Fruit fly (Drosophila melanogaster) whole organism, adult: ENCODE measurements around the gene Dus1.

Experiments used
- CG11617 ChIP-seq: fragments of 200-800 bp; sonication (Bioruptor generic); optimal IDR thresholded peaks from 2 replicates; lab custom pipeline; 2017; ENCODE audit warnings: mild to moderate bottlenecking, missing biosample characterization, missing genetic modification reagents, missing genetic modification characterization
- CG12768 ChIP-seq: fragments of 200-800 bp; sonication (Bioruptor generic); optimal IDR thresholded peaks from 2 replicates; lab custom pipeline; 2017; ENCODE audit warnings: missing biosample characterization, missing genetic modification characterization, mild to moderate bottlenecking, moderate library complexity, missing genetic modification reagents
- CG14711 ChIP-seq: fragments of 200-800 bp; sonication (Bioruptor generic); optimal IDR thresholded peaks from 2 replicates; lab custom pipeline; 2018; ENCODE audit warnings: missing biosample characterization, mild to moderate bottlenecking, missing genetic modification characterization, moderate library complexity
- CG1620 ChIP-seq: fragments of 200-800 bp; sonication (Bioruptor generic); optimal IDR thresholded peaks from 2 replicates; lab custom pipeline; 2016; ENCODE audit warnings: missing biosample characterization, missing genetic modification characterization
- CG33017 ChIP-seq: fragments of 200-800 bp; sonication (Bioruptor generic); optimal IDR thresholded peaks from 2 replicates; lab custom pipeline; 2018; ENCODE audit warnings: missing biosample characterization, mild to moderate bottlenecking, missing genetic modification characterization, moderate library complexity
- CG5204 ChIP-seq: fragments of 200-800 bp; sonication (Bioruptor generic); optimal IDR thresholded peaks from 2 replicates; lab custom pipeline; 2016; ENCODE audit warnings: missing biosample characterization, missing genetic modification characterization
- CG7045 ChIP-seq: fragments of 200-800 bp; sonication (Bioruptor generic); optimal IDR thresholded peaks from 2 replicates; lab custom pipeline; 2017; ENCODE audit warnings: missing biosample characterization, mild to moderate bottlenecking, missing genetic modification characterization
- CG7101 ChIP-seq: fragments of 200-800 bp; sonication (Bioruptor generic); optimal IDR thresholded peaks from 2 replicates; lab custom pipeline; 2018; ENCODE audit warnings: missing biosample characterization, mild to moderate bottlenecking, missing genetic modification characterization, moderate library complexity
- Clk ChIP-seq: fragments of 200-800 bp; sonication (Bioruptor generic); optimal IDR thresholded peaks from 2 replicates; lab custom pipeline; 2017; ENCODE audit warnings: missing biosample characterization, missing genetic modification characterization
- Crg-1 ChIP-seq: fragments of 200-800 bp; sonication (Bioruptor generic); optimal IDR thresholded peaks from 2 replicates; lab custom pipeline; 2016; ENCODE audit warnings: missing biosample characterization, missing genetic modification characterization
- Hr96 ChIP-seq: fragments of 200-800 bp; sonication (Bioruptor generic); optimal IDR thresholded peaks from 2 replicates; lab custom pipeline; 2016; ENCODE audit warnings: missing biosample characterization, missing genetic modification characterization
- Mnt ChIP-seq: fragments of 200-800 bp; sonication (Bioruptor generic); optimal IDR thresholded peaks from 2 replicates; lab custom pipeline; 2016; ENCODE audit warnings: missing biosample characterization, mild to moderate bottlenecking, missing genetic modification characterization
- bab1 ChIP-seq: fragments of 200-800 bp; sonication (Bioruptor generic); optimal IDR thresholded peaks from 3 replicates; lab custom pipeline; 2019; ENCODE audit warnings: missing biosample characterization, mild to moderate bottlenecking, missing genetic modification characterization, moderate library complexity
- cic ChIP-seq: fragments of 200-800 bp; sonication (Bioruptor generic); optimal IDR thresholded peaks from 2 replicates; lab custom pipeline; 2017; ENCODE audit warnings: missing biosample characterization, mild to moderate bottlenecking, missing genetic modification characterization, moderate library complexity
- cnc ChIP-seq, 2 experiments: fragments of >200 bp; optimal IDR thresholded peaks; 2 replicates each; lab custom pipeline; 2017
- kay ChIP-seq: fragments of 200-800 bp; sonication (Bioruptor generic); peaks from one replicate; lab custom pipeline; 2016; ENCODE audit warnings: missing biosample characterization, missing genetic modification characterization, borderline replicate concordance
- ovo ChIP-seq: fragments of 200-800 bp; sonication (Bioruptor generic); optimal IDR thresholded peaks from 2 replicates; lab custom pipeline; 2016; ENCODE audit warnings: missing biosample characterization, missing genetic modification characterization
- pad ChIP-seq: fragments of 200-800 bp; sonication (Bioruptor generic); optimal IDR thresholded peaks from 3 replicates; lab custom pipeline; 2017; ENCODE audit warnings: missing biosample characterization, missing genetic modification characterization, mild to moderate bottlenecking, moderate library complexity, missing genetic modification reagents
- tj ChIP-seq: fragments of 200-800 bp; sonication (Bioruptor generic); optimal IDR thresholded peaks from 3 replicates; lab custom pipeline; 2017; ENCODE audit warnings: missing biosample characterization, mild to moderate bottlenecking, missing genetic modification characterization, moderate library complexity
- toe ChIP-seq: fragments of 200-800 bp; sonication (Bioruptor generic); optimal IDR thresholded peaks from 2 replicates; lab custom pipeline; 2016; ENCODE audit warnings: missing biosample characterization, missing genetic modification characterization

Gene Dus1

dm6 chr2L:286421-286820, 14.9 kb upstream of the Dus1 start:
- TF ChIP-seq Hr96 (no peak), CG7101 (peak; percentile 85), CG14711 (peak; percentile 60), CG11617 (GFP tag; lab: Kevin White, UChicago) (peak; percentile 76), CG7045 (GFP tag; lab: Kevin White, UChicago) (peak; percentile 76), pad (GFP tag; lab: Kevin White, UChicago) (peak; percentile 64), toe (no peak), kay (GFP tag; lab: Kevin White, UChicago) (no peak), Mnt (GFP tag; lab: Kevin White, UChicago) (peak; percentile 83), Crg-1 (GFP tag; lab: Kevin White, UChicago) (peak; percentile 51), CG33017 (tag; lab: Kevin White, UChicago) (peak; percentile 88), CG5204 (GFP tag; lab: Kevin White, UChicago) (no peak), CG1620 (GFP tag; lab: Kevin White, UChicago) (peak; percentile 52), ovo (GFP tag; lab: Kevin White, UChicago) (peak; percentile 40), cic (GFP tag; lab: Kevin White, UChicago) (peak; percentile 98), bab1 (GFP tag; lab: Kevin White, UChicago) (no peak), cnc (optimal IDR thresholded peaks at IDR 0.05; lab: Kevin White, UChicago) (no peak), tj (GFP tag; lab: Kevin White, UChicago) (peak; percentile 47), Clk (GFP tag; lab: Kevin White, UChicago) (peak; percentile 65), CG12768 (GFP tag; lab: Kevin White, UChicago) (peak; percentile 90)

dm6 chr2L:285596-286023, 14.1 kb upstream of the Dus1 start:
- TF ChIP-seq CG33017 (tag; lab: Kevin White, UChicago) (peak; percentile 62), CG1620 (GFP tag; lab: Kevin White, UChicago) (no peak), bab1 (GFP tag; lab: Kevin White, UChicago) (peak; percentile 39), tj (GFP tag; lab: Kevin White, UChicago) (no peak), toe (no peak), Crg-1 (GFP tag; lab: Kevin White, UChicago) (no peak), CG14711 (peak; percentile 90), CG12768 (GFP tag; lab: Kevin White, UChicago) (peak; percentile 51), pad (GFP tag; lab: Kevin White, UChicago) (peak; percentile 49), CG7045 (GFP tag; lab: Kevin White, UChicago) (peak; percentile 23), CG7101 (peak; percentile 57), kay (GFP tag; lab: Kevin White, UChicago) (no peak)

- TF ChIP-seq tj (GFP tag; lab: Kevin White, UChicago), result peak; percentile 36
- peak; percentile 25 for TF ChIP-seq cic (GFP tag; lab: Kevin White, UChicago)
- TF ChIP-seq CG14711, result no peak
- TF ChIP-seq Hr96, result no peak
- peak; percentile 9 for TF ChIP-seq CG33017 (tag; lab: Kevin White, UChicago)
- peak; percentile 60 for TF ChIP-seq CG11617 (GFP tag; lab: Kevin White, UChicago)
- peak; percentile 50 for TF ChIP-seq Crg-1 (GFP tag; lab: Kevin White, UChicago)
- peak; percentile 78 for TF ChIP-seq CG12768 (GFP tag; lab: Kevin White, UChicago)
- TF ChIP-seq CG7101, result peak; percentile 36
- no peak for TF ChIP-seq CG5204 (GFP tag; lab: Kevin White, UChicago)
- TF ChIP-seq Mnt (GFP tag; lab: Kevin White, UChicago), result peak; percentile 27
- peak; percentile 88 for TF ChIP-seq bab1 (GFP tag; lab: Kevin White, UChicago)
- TF ChIP-seq pad (GFP tag; lab: Kevin White, UChicago), result peak; percentile 19
- TF ChIP-seq ovo (GFP tag; lab: Kevin White, UChicago), result peak; percentile 46
Measured at dm6 chr2L:283071-283482, 11.5 kb upstream of the Dus1 start, which contains the start of gene CG11601. CG11601 (minus strand) TSS chr2L:283269.

dm6 chr2L:278134-278533, 6.6 kb upstream of the Dus1 start, which contains the start of gene CG17078:
CG17078 (minus strand) TSS chr2L:278234.
- no peak for TF ChIP-seq toe

- peak; percentile 33 for TF ChIP-seq bab1 (GFP tag; lab: Kevin White, UChicago)
- no peak for TF ChIP-seq pad (GFP tag; lab: Kevin White, UChicago)
- peak; percentile 1 for TF ChIP-seq Crg-1 (GFP tag; lab: Kevin White, UChicago)
- TF ChIP-seq CG12768 (GFP tag; lab: Kevin White, UChicago), result no peak
- no peak for TF ChIP-seq Clk (GFP tag; lab: Kevin White, UChicago)
- TF ChIP-seq toe, result no peak
- no peak for TF ChIP-seq CG5204 (GFP tag; lab: Kevin White, UChicago)
- TF ChIP-seq CG1620 (GFP tag; lab: Kevin White, UChicago), result peak; percentile 25
- TF ChIP-seq Mnt (GFP tag; lab: Kevin White, UChicago), result peak; percentile 75
- TF ChIP-seq CG7101, result no peak
- TF ChIP-seq CG14711, result peak; percentile 17
- no peak for TF ChIP-seq CG33017 (tag; lab: Kevin White, UChicago)
- TF ChIP-seq tj (GFP tag; lab: Kevin White, UChicago), result peak; percentile 21
- TF ChIP-seq CG11617 (GFP tag; lab: Kevin White, UChicago), result no peak
Measured at dm6 chr2L:277122-277671, 5.7 kb upstream of the Dus1 start, which contains the start of gene smo. smo (plus strand) TSS chr2L:277582.

- TF ChIP-seq Crg-1 (GFP tag; lab: Kevin White, UChicago) (no peak), Clk (GFP tag; lab: Kevin White, UChicago) (no peak), kay (GFP tag; lab: Kevin White, UChicago) (no peak), bab1 (GFP tag; lab: Kevin White, UChicago) (peak; percentile 29), CG7101 (peak; percentile 48), cnc (optimal IDR thresholded peaks at IDR 0.05; lab: Kevin White, UChicago) (no peak), Mnt (GFP tag; lab: Kevin White, UChicago) (peak; percentile 97), CG1620 (GFP tag; lab: Kevin White, UChicago) (no peak), ovo (GFP tag; lab: Kevin White, UChicago) (no peak), toe (no peak), CG33017 (tag; lab: Kevin White, UChicago) (peak; percentile 47), pad (GFP tag; lab: Kevin White, UChicago) (peak; percentile 3), CG12768 (GFP tag; lab: Kevin White, UChicago) (no peak), CG14711 (peak; percentile 49), Hr96 (no peak), cic (GFP tag; lab: Kevin White, UChicago) (no peak), CG7045 (GFP tag; lab: Kevin White, UChicago) (no peak), tj (GFP tag; lab: Kevin White, UChicago) (no peak), CG11617 (GFP tag; lab: Kevin White, UChicago) (peak; percentile 41), CG5204 (GFP tag; lab: Kevin White, UChicago) (no peak)
Measured at dm6 chr2L:273603-274002, 2.1 kb upstream of the Dus1 start, which contains the start of the genes mbm and CG11555. mbm (minus strand) TSS chr2L:273715. CG11555 (plus strand) TSS chr2L:273836.
